Worm (Caenorhabditis elegans): Measurements from ENCODE around the gene dyf-6.
A peak's percentile ranks its signal among the peaks of the same experiment; 100 is the strongest.

dyf-6 gene

ce11 chrX:10395668-10396067 is 9.4 kb upstream of the dyf-6 start (continued):
- TF ChIP-seq rcor-1 (GFP tag; IDR thresholded peaks at IDR 0.05): no peak
- no peak for TF ChIP-seq fkh-3 (tag; optimal IDR thresholded peaks at IDR 0.05)
- TF ChIP-seq madf-6 (GFP tag; IDR thresholded peaks at IDR 0.05): 0 out of 2 replicates have a peak, but pooled peaks have one; percentile 7
- no peak for TF ChIP-seq F39B2.1 (GFP tag; IDR thresholded peaks at IDR 0.05)
- no peak for TF ChIP-seq tlf-1 (GFP tag; optimal IDR thresholded peaks at IDR 0.05)
- TF ChIP-seq hmg-1.2 (GFP tag; IDR thresholded peaks at IDR 0.05): peak; percentile 54; the same call in 1 of the 2 replicates
- no peak for TF ChIP-seq attf-3 (GFP tag; conservative IDR thresholded peaks at IDR 0.05)
- no peak for TF ChIP-seq C17E4.6 (GFP tag; IDR thresholded peaks at IDR 0.05)
- no peak for TF ChIP-seq dpff-1 (tag; optimal IDR thresholded peaks at IDR 0.05)
- TF ChIP-seq B0035.1 (tag; optimal IDR thresholded peaks at IDR 0.05): no peak
- no peak for TF ChIP-seq D2030.7 (GFP tag; IDR thresholded peaks at IDR 0.05)
- TF ChIP-seq ets-4 (GFP tag; optimal IDR thresholded peaks at IDR 0.05): peak; percentile 77
- no peak for TF ChIP-seq ztf-26 (tag; optimal IDR thresholded peaks at IDR 0.05)
- TF ChIP-seq cebp-1 (GFP tag; IDR thresholded peaks at IDR 0.05): no peak
- TF ChIP-seq cebp-1 (tag; optimal IDR thresholded peaks at IDR 0.05): peak; percentile 30
- TF ChIP-seq lag-1 (GFP tag; IDR thresholded peaks at IDR 0.05): no peak
- TF ChIP-seq lin-35 (GFP tag; optimal IDR thresholded peaks at IDR 0.05): no peak
- no peak for TF ChIP-seq lir-1 (GFP tag; conservative IDR thresholded peaks at IDR 0.05)
- TF ChIP-seq atf-7 (tag; optimal IDR thresholded peaks at IDR 0.05): no peak
- no peak for TF ChIP-seq nhr-120 (GFP tag; IDR thresholded peaks at IDR 0.05)
- TF ChIP-seq lsy-27 (tag; optimal IDR thresholded peaks at IDR 0.05; ENCODE audit: borderline replicate concordance, insufficient read depth): no peak
- TF ChIP-seq hsf-1 (GFP tag; IDR thresholded peaks at IDR 0.05): no peak
- TF ChIP-seq F22D6.2 (tag; optimal IDR thresholded peaks at IDR 0.05): no peak
- no peak for TF ChIP-seq zim-3 (tag; optimal IDR thresholded peaks at IDR 0.05)
- TF ChIP-seq F57C9.4 (tag; optimal IDR thresholded peaks at IDR 0.05): no peak
- TF ChIP-seq chd-7 (tag; optimal IDR thresholded peaks at IDR 0.05): no peak
- TF ChIP-seq xnd-1 (tag; optimal IDR thresholded peaks at IDR 0.05): no peak
- TF ChIP-seq dox-1 (GFP tag; IDR thresholded peaks at IDR 0.05): peak; percentile 81
- TF ChIP-seq zfh-2 (GFP tag; conservative IDR thresholded peaks at IDR 0.05): no peak; the same call in none of the 2 replicates

ce11 chrX:10395177-10395576 is 8.9 kb upstream of the dyf-6 start:
- TF ChIP-seq lir-1 (GFP tag; conservative IDR thresholded peaks at IDR 0.05) (no peak), F49E8.2 (tag; optimal IDR thresholded peaks at IDR 0.05; ENCODE audit: insufficient read depth) (no peak), zim-3 (tag; optimal IDR thresholded peaks at IDR 0.05) (no peak), Y53F4B.3 (GFP tag; IDR thresholded peaks at IDR 0.05) (no peak), nhr-90 (tag; optimal IDR thresholded peaks at IDR 0.05) (no peak), nfya-2 (GFP tag; IDR thresholded peaks at IDR 0.05) (no peak), xnd-1 (tag; optimal IDR thresholded peaks at IDR 0.05) (no peak), ama-1 (optimal IDR thresholded peaks at IDR 0.05) (no peak), ama-1 (GFP tag; optimal IDR thresholded peaks at IDR 0.05) (no peak), unc-62 (GFP tag; optimal IDR thresholded peaks at IDR 0.05) (no peak), aptf-2 (GFP tag; conservative IDR thresholded peaks at IDR 0.05) (no peak), hrde-1 (tag; optimal IDR thresholded peaks at IDR 0.05; ENCODE audit: borderline replicate concordance) (no peak), akir-1 (GFP tag; optimal IDR thresholded peaks at IDR 0.05) (no peak), ztf-28 (GFP tag; IDR thresholded peaks at IDR 0.05) (no peak), B0336.3 (GFP tag; IDR thresholded peaks at IDR 0.05) (no peak), K11D2.4 (GFP tag; IDR thresholded peaks at IDR 0.05) (no peak)

Data from whole organism, young adult.